Worm (Caenorhabditis elegans) whole organism, L4 larva: ENCODE measurements around the gene rpl-25.1.

Experiments used
- F26F4.8 ChIP-seq: fragments of 200-800 bp; sonication (Bioruptor generic); conservative IDR thresholded peaks from 2 replicates; pipeline ENCODE4 v1.3.6; 2022; ENCODE audit warnings: missing genetic modification characterization, missing compliant biosample characterization
- F37D6.2 ChIP-seq: sonication (generic microtip); optimal IDR thresholded peaks from 2 replicates; lab custom pipeline; 2016; ENCODE audit warnings: mild to moderate bottlenecking, missing genetic modification characterization, missing compliant biosample characterization
- F49E8.2 ChIP-seq: sonication (generic microtip); optimal IDR thresholded peaks from 2 replicates; lab custom pipeline; 2016; ENCODE audit warnings: missing compliant biosample characterization, mild to moderate bottlenecking, missing genetic modification characterization, borderline replicate concordance
- R02D3.7 ChIP-seq: fragments of 150-350 bp; sonication (generic microtip); optimal IDR thresholded peaks from 3 replicates; lab custom pipeline; 2014; ENCODE audit warnings: missing biosample characterization, missing genetic modification characterization
- T20F7.1 ChIP-seq: fragments of 200-800 bp; sonication (Bioruptor generic); optimal IDR thresholded peaks from 2 replicates; lab custom pipeline; 2018; ENCODE audit warnings: mild to moderate bottlenecking, missing genetic modification characterization, missing compliant biosample characterization
- Y105C5A.15 ChIP-seq: fragments of 200-800 bp; sonication (Bioruptor generic); IDR thresholded peaks from 2 replicates; pipeline ENCODE4 v1.3.6; 2022; ENCODE audit warnings: missing genetic modification characterization, missing compliant biosample characterization
- Y48G9A.11 ChIP-seq: fragments of 200-800 bp; sonication (Bioruptor generic); IDR thresholded peaks from 2 replicates; pipeline ENCODE4 v1.3.6; 2022; ENCODE audit warnings: missing genetic modification reagents, missing genetic modification characterization, missing compliant biosample characterization
- Y5F2A.4 ChIP-seq: fragments of 200-800 bp; sonication (Bioruptor generic); optimal IDR thresholded peaks from 2 replicates; lab custom pipeline; 2018; ENCODE audit warnings: mild to moderate bottlenecking, missing genetic modification characterization, missing compliant biosample characterization
- Y75B8A.6 ChIP-seq: fragments of 200-800 bp; sonication (Bioruptor generic); IDR thresholded peaks from 2 replicates; pipeline ENCODE4 v1.3.6; 2022; ENCODE audit warnings: missing genetic modification reagents, missing genetic modification characterization, missing compliant biosample characterization
- ZK546.5 ChIP-seq, 2 experiments: sonication (generic microtip); optimal IDR thresholded peaks; 2 replicates each; lab custom pipeline; 2017; ENCODE audit warnings: missing biosample characterization in 2 of 2, missing genetic modification characterization in 2 of 2
- ama-1 ChIP-seq: fragments of 150-350 bp; optimal IDR thresholded peaks from 2 replicates; lab custom pipeline; 2014; ENCODE audit warnings: inconsistent platforms, mixed read lengths
- arid-1 ChIP-seq: fragments of 200-800 bp; sonication (Bioruptor generic); conservative IDR thresholded peaks from 2 replicates; pipeline ENCODE4 v1.3.6; 2022; ENCODE audit warnings: missing genetic modification reagents, missing genetic modification characterization, missing compliant biosample characterization
- ceh-20 ChIP-seq: fragments of 200-800 bp; sonication (Bioruptor generic); IDR thresholded peaks from 2 replicates; pipeline ENCODE4 v1.3.6; 2022; ENCODE audit warnings: missing genetic modification reagents, missing genetic modification characterization, missing compliant biosample characterization
- ceh-32 ChIP-seq: sonication (generic microtip); optimal IDR thresholded peaks from 2 replicates; lab custom pipeline; 2016; ENCODE audit warnings: mild to moderate bottlenecking, missing genetic modification characterization, missing compliant biosample characterization; ENCODE audit not compliant: poor library complexity
- ceh-62 ChIP-seq: sonication (generic microtip); optimal IDR thresholded peaks from 2 replicates; lab custom pipeline; 2017; ENCODE audit warnings: missing biosample characterization, missing genetic modification characterization
- ceh-82 ChIP-seq: sonication (generic microtip); optimal IDR thresholded peaks from 2 replicates; lab custom pipeline; 2017; ENCODE audit warnings: missing biosample characterization, missing genetic modification characterization
- daf-19 ChIP-seq: fragments of 200-800 bp; sonication (Bioruptor generic); conservative IDR thresholded peaks from 2 replicates; pipeline ENCODE4 v1.3.6; 2022; ENCODE audit warnings: missing genetic modification characterization, missing compliant biosample characterization
- dmd-8 ChIP-seq: fragments of 200-800 bp; sonication (Bioruptor generic); IDR thresholded peaks from 2 replicates; pipeline ENCODE4 v1.3.6; 2022; ENCODE audit warnings: missing genetic modification characterization, missing compliant biosample characterization
- dpl-1 ChIP-seq: fragments of 150-350 bp; optimal IDR thresholded peaks from 2 replicates; lab custom pipeline; 2014; ENCODE audit warnings: missing biosample characterization, missing genetic modification reagents, missing genetic modification characterization
- dve-1 ChIP-seq: sonication (generic microtip); optimal IDR thresholded peaks from 2 replicates; lab custom pipeline; 2017; ENCODE audit warnings: antibody characterized with exemption, mild to moderate bottlenecking, missing genetic modification characterization, missing compliant biosample characterization; ENCODE audit not compliant: insufficient read depth
- hlh-11 ChIP-seq: fragments of 200-800 bp; sonication (Bioruptor generic); optimal IDR thresholded peaks from 2 replicates; lab custom pipeline; 2018; ENCODE audit warnings: mild to moderate bottlenecking, missing genetic modification characterization, missing compliant biosample characterization
- hlh-30 ChIP-seq: sonication (generic microtip); optimal IDR thresholded peaks from 2 replicates; lab custom pipeline; 2017; ENCODE audit warnings: antibody characterized with exemption, mild to moderate bottlenecking, missing genetic modification characterization, missing compliant biosample characterization; ENCODE audit not compliant: insufficient read depth
- lin-13 ChIP-seq: fragments of 150-350 bp; optimal IDR thresholded peaks from 2 replicates; lab custom pipeline; 2014; ENCODE audit warnings: missing biosample characterization, missing genetic modification reagents, missing genetic modification characterization
- lin-15B ChIP-seq: fragments of 150-350 bp; sonication (generic microtip); optimal IDR thresholded peaks from 3 replicates; lab custom pipeline; 2014; ENCODE audit warnings: missing biosample characterization, missing genetic modification characterization
- lin-29 ChIP-seq: fragments of 200-800 bp; sonication (Bioruptor generic); IDR thresholded peaks from 2 replicates; pipeline ENCODE4 v1.3.6; 2022; ENCODE audit warnings: missing genetic modification reagents, missing genetic modification characterization, missing compliant biosample characterization
- lin-38 ChIP-seq: fragments of 200-800 bp; sonication (Bioruptor generic); IDR thresholded peaks from 2 replicates; pipeline ENCODE4 v1.3.6; 2022; ENCODE audit warnings: missing genetic modification reagents, missing genetic modification characterization, missing compliant biosample characterization
- lin-39 ChIP-seq: fragments of 150-350 bp; optimal IDR thresholded peaks from 2 replicates; lab custom pipeline; 2014; ENCODE audit warnings: missing biosample characterization, missing genetic modification reagents, missing genetic modification characterization
- madf-5 ChIP-seq, 2 experiments: fragments of 200-800 bp; sonication (Bioruptor generic); IDR thresholded peaks; 2 replicates each; pipeline ENCODE4 v1.3.6; 2022; ENCODE audit warnings: missing compliant biosample characterization in 2 of 2, missing genetic modification characterization in 2 of 2
- madf-9 ChIP-seq: fragments of 200-800 bp; sonication (Bioruptor generic); conservative IDR thresholded peaks from 2 replicates; pipeline ENCODE4 v1.3.6; 2022; ENCODE audit warnings: missing genetic modification reagents, missing genetic modification characterization, missing compliant biosample characterization
- mep-1 ChIP-seq: fragments of 150-350 bp; sonication (generic microtip); optimal IDR thresholded peaks from 3 replicates; lab custom pipeline; 2014; ENCODE audit warnings: missing biosample characterization, missing genetic modification characterization
- mxl-2 ChIP-seq: fragments of 200-800 bp; sonication (Bioruptor generic); conservative IDR thresholded peaks from 2 replicates; pipeline ENCODE4 v1.3.6; 2022; ENCODE audit warnings: missing genetic modification reagents, missing genetic modification characterization, missing compliant biosample characterization
- nhr-102 ChIP-seq: sonication (generic microtip); optimal IDR thresholded peaks from 2 replicates; lab custom pipeline; 2016; ENCODE audit warnings: mild to moderate bottlenecking, missing genetic modification characterization, moderate library complexity, missing compliant biosample characterization
- nhr-11 ChIP-seq: fragments of 150-350 bp; optimal IDR thresholded peaks from 2 replicates; lab custom pipeline; 2014; ENCODE audit warnings: missing biosample characterization, missing genetic modification characterization
- nhr-25 ChIP-seq: sonication (generic microtip); optimal IDR thresholded peaks from 2 replicates; lab custom pipeline; 2017; ENCODE audit warnings: missing genetic modification characterization, mild to moderate bottlenecking, missing compliant biosample characterization, antibody characterized with exemption, moderate library complexity, borderline replicate concordance; ENCODE audit not compliant: insufficient read depth
- nhr-48 ChIP-seq: sonication (generic microtip); optimal IDR thresholded peaks from 2 replicates; lab custom pipeline; 2016; ENCODE audit warnings: mild to moderate bottlenecking, missing genetic modification characterization, missing compliant biosample characterization
- nhr-77 ChIP-seq: fragments of 150-350 bp; optimal IDR thresholded peaks from 2 replicates; lab custom pipeline; 2014; ENCODE audit warnings: missing biosample characterization, missing genetic modification characterization
- pha-4 ChIP-seq, 2 experiments: fragments of 150-350 bp in 1 of 2; fragments of 200-800 bp in 1 of 2; sonication (Bioruptor generic) in 1 of 2; IDR thresholded peaks in 1 of 2; optimal IDR thresholded peaks in 1 of 2; 2 replicates each; pipeline versions ENCODE4 v1.3.6 to Lab custom; 2014 to 2022; ENCODE audit warnings: missing genetic modification characterization in 2 of 2, missing genetic modification reagents in 2 of 2, missing biosample characterization in 1 of 2, missing compliant biosample characterization in 1 of 2
- pqm-1 ChIP-seq: sonication (generic microtip); optimal IDR thresholded peaks from 2 replicates; lab custom pipeline; 2017; ENCODE audit warnings: missing biosample characterization, missing genetic modification characterization
- rbr-2 ChIP-seq: sonication (generic microtip); optimal IDR thresholded peaks from 2 replicates; lab custom pipeline; 2016; ENCODE audit warnings: missing genotype, missing genetic modification characterization, missing compliant biosample characterization
- snpc-4 ChIP-seq: fragments of 150-350 bp; optimal IDR thresholded peaks from 2 replicates; lab custom pipeline; 2014; ENCODE audit warnings: missing biosample characterization, missing genetic modification characterization
- spr-1 ChIP-seq: sonication (generic microtip); optimal IDR thresholded peaks from 2 replicates; lab custom pipeline; 2016; ENCODE audit warnings: mild to moderate bottlenecking, missing genetic modification characterization, missing compliant biosample characterization
- tra-1 ChIP-seq: fragments of 200-800 bp; sonication (Bioruptor generic); IDR thresholded peaks from 2 replicates; pipeline ENCODE4 v1.3.6; 2022; ENCODE audit warnings: missing genetic modification reagents, missing genetic modification characterization, missing compliant biosample characterization
- unc-130 ChIP-seq: sonication (generic microtip); optimal IDR thresholded peaks from 2 replicates; lab custom pipeline; 2016; ENCODE audit warnings: missing genetic modification reagents, missing genetic modification characterization, missing compliant biosample characterization
- unc-62 ChIP-seq, 3 experiments: fragments of 150-350 bp in 1 of 3; sonication (generic microtip); optimal IDR thresholded peaks in 2 of 3; peaks in 1 of 3; 1 replicate in 1 of 3; 2 replicates in 2 of 3; lab custom pipeline; 2014 to 2017; ENCODE audit warnings: missing biosample characterization in 3 of 3, missing genetic modification characterization in 3 of 3, missing genetic modification reagents in 3 of 3, missing genotype in 1 of 3
- vab-7 ChIP-seq: fragments of 200-800 bp; sonication (Bioruptor generic); IDR thresholded peaks from 2 replicates; pipeline ENCODE4 v1.3.6; 2022; ENCODE audit warnings: missing genetic modification reagents, missing genetic modification characterization, missing compliant biosample characterization
- zag-1 ChIP-seq: fragments of 150-350 bp; optimal IDR thresholded peaks from 2 replicates; lab custom pipeline; 2014; ENCODE audit warnings: missing biosample characterization, missing genetic modification characterization
- zfp-3 ChIP-seq: fragments of 200-800 bp; sonication (Bioruptor generic); conservative IDR thresholded peaks from 2 replicates; pipeline ENCODE4 v1.3.6; 2022; ENCODE audit warnings: missing genetic modification reagents, missing genetic modification characterization, missing compliant biosample characterization
- ztf-7 ChIP-seq: fragments of 150-350 bp; optimal IDR thresholded peaks from 2 replicates; lab custom pipeline; 2014; ENCODE audit warnings: missing biosample characterization, missing genetic modification characterization

Gene rpl-25.1

ce11 chrX:4699411-4700050, 15.4 kb upstream of the rpl-25.1 start, which contains the start of gene hyl-2 (continued):
- no peak for TF ChIP-seq spr-1
- TF ChIP-seq nhr-102 (tag; lab: Kevin White, UChicago): no peak
- no peak for TF ChIP-seq dmd-8
- peak; percentile 3 for TF ChIP-seq nhr-25 (tag; lab: Kevin White, UChicago)
- TF ChIP-seq Y48G9A.11: no peak
- no peak for TF ChIP-seq Y5F2A.4 (GFP tag; lab: Kevin White, UChicago)
- no peak for TF ChIP-seq zag-1 (tag; lab: Kevin White, UChicago)
- no peak for TF ChIP-seq nhr-77 (tag; lab: Kevin White, UChicago)
- TF ChIP-seq mep-1 (tag; lab: Kevin White, UChicago): peak; percentile 32
- TF ChIP-seq tra-1 (GFP tag; lab: Robert Waterston, UW): no peak
- no peak for TF ChIP-seq ztf-7
- TF ChIP-seq mxl-2 (GFP tag; lab: Robert Waterston, UW): no peak
- no peak for TF ChIP-seq ceh-62 (tag; lab: Kevin White, UChicago)
- TF ChIP-seq Y75B8A.6 (GFP tag; lab: Robert Waterston, UW): no peak
- peak; percentile 10 for TF ChIP-seq nhr-11 (tag; lab: Kevin White, UChicago)
- no peak for TF ChIP-seq lin-29 (GFP tag; lab: Robert Waterston, UW)
- no peak for TF ChIP-seq zfp-3
- TF ChIP-seq F26F4.8 (GFP tag; lab: Robert Waterston, UW): no peak
- peak; percentile 76 for TF ChIP-seq lin-38 (GFP tag; lab: Robert Waterston, UW)
- no peak for TF ChIP-seq ceh-32
- no peak for TF ChIP-seq hlh-11 (tag; lab: Kevin White, UChicago)
- TF ChIP-seq lin-39: no peak
- TF ChIP-seq lin-15B (tag; lab: Kevin White, UChicago): no peak
- TF ChIP-seq madf-9 (GFP tag; lab: Robert Waterston, UW): no peak
- no peak for TF ChIP-seq F49E8.2
- TF ChIP-seq unc-130 (GFP tag; lab: Kevin White, UChicago): no peak
- TF ChIP-seq vab-7 (GFP tag; lab: Robert Waterston, UW): no peak
- TF ChIP-seq arid-1: no peak
- no peak for TF ChIP-seq ZK546.5 (tag; optimal IDR thresholded peaks at IDR 0.05; lab: Kevin White, UChicago)
- no peak for TF ChIP-seq madf-5 (GFP tag; IDR thresholded peaks at IDR 0.05; lab: Robert Waterston, UW)
- TF ChIP-seq dve-1 (tag; lab: Kevin White, UChicago): no peak
- no peak for TF ChIP-seq ceh-82 (tag; lab: Kevin White, UChicago)
- TF ChIP-seq R02D3.7 (tag; lab: Kevin White, UChicago): no peak
- TF ChIP-seq Y105C5A.15 (GFP tag; lab: Robert Waterston, UW): no peak
- peak; percentile 7 for TF ChIP-seq lin-13 (GFP tag; lab: Kevin White, UChicago)
- no peak for TF ChIP-seq snpc-4 (tag; lab: Kevin White, UChicago)

ce11 chrX:4700083-4700482, 14.9 kb upstream of the rpl-25.1 start:
- TF ChIP-seq nhr-48 (peak; percentile 57), mep-1 (tag; lab: Kevin White, UChicago) (peak; percentile 8), T20F7.1 (GFP tag; lab: Kevin White, UChicago) (no peak), daf-19 (GFP tag; lab: Robert Waterston, UW) (no peak), dve-1 (tag; lab: Kevin White, UChicago) (peak; percentile 84), dpl-1 (GFP tag; lab: Kevin White, UChicago) (no peak), hlh-11 (tag; lab: Kevin White, UChicago) (peak; percentile 67), pha-4 (GFP tag; IDR thresholded peaks at IDR 0.05; lab: Robert Waterston, UW) (0 out of 2 replicates have a peak, but pooled peaks have one; percentile 21), pha-4 (tag; optimal IDR thresholded peaks at IDR 0.05; lab: Kevin White, UChicago) (no peak), ceh-20 (GFP tag; lab: Robert Waterston, UW) (no peak), F37D6.2 (no peak), ZK546.5 (tag; optimal IDR thresholded peaks at IDR 0.05; lab: Kevin White, UChicago) (no peak), nhr-77 (tag; lab: Kevin White, UChicago) (peak; percentile 72), Y5F2A.4 (GFP tag; lab: Kevin White, UChicago) (no peak), ama-1 (lab: Kevin White, UChicago) (no peak), unc-62 (GFP tag; optimal IDR thresholded peaks at IDR 0.05 in 1 of 2; lab: Kevin White, UChicago) (peak in 1 of 2 experiments; percentile 92), unc-62 (tag; optimal IDR thresholded peaks at IDR 0.05; lab: Kevin White, UChicago) (no peak), hlh-30 (tag; lab: Kevin White, UChicago) (peak; percentile 23), pqm-1 (tag; lab: Kevin White, UChicago) (peak; percentile 94), F49E8.2 (no peak), ceh-62 (tag; lab: Kevin White, UChicago) (no peak), rbr-2 (tag; lab: Kevin White, UChicago) (no peak)
